Fruit fly (Drosophila melanogaster): ENCODE data around the gene spn-D.

Gene spn-D

DNA sequence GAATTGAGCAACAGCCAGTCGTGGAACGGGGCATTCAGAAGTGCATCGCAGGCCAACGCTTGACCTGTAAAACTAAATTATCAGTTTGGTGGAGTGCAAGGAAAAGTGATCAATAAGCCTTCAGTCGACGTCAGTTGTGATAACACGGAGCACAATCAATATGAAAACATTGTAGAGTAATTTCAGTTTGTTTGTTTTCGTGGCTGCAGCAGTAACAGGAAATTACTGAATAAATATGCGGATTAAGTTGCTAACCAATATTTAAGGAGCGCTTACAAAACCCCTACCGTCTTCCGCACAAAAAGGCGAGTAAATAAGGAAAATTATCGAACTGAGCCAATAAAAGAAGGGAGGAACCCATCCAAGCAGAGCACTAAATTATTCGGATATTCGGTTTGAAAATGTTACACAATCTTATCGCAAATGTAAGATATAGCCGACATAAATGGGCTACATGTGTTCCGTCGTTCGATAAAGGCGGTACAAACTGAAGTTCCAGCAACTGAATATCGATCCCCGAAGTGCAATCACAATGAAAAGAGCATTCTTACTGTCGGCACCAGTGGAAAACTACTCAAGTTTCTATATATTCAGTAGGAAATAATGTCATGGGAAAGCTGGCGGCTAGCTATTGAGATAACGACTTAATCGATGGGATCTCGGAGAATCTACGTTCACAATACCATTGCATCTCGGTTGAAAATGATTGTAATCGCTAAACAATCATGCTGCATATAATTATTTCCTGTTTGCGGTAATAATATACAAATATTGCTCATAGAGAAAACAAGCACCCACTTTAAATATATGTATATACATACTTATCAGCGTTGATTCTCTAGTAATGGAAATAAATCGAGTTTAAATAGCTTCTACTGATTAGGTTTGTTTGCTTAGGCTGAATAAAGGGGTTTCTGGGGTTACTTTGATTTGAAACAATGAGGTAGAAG, 29.5 kb upstream of the spn-D start (continued):
- TF ChIP-seq eg (GFP tag; IDR thresholded peaks at IDR 0.05) (no peak), CG6276 (GFP tag; optimal IDR thresholded peaks at IDR 0.05) (no peak), CG1621 (tag; optimal IDR thresholded peaks at IDR 0.05) (peak; percentile 54), acj6 (GFP tag; optimal IDR thresholded peaks at IDR 0.05) (peak; percentile 48), Blimp-1 (GFP tag; optimal IDR thresholded peaks at IDR 0.05) (peak; percentile 22), fd85E (GFP tag; optimal IDR thresholded peaks at IDR 0.05) (peak; percentile 23), Hr38 (GFP tag; optimal IDR thresholded peaks at IDR 0.05) (no peak), Eip78C (GFP tag) (peak; percentile 92), CG34406 (GFP tag; optimal IDR thresholded peaks at IDR 0.05) (peak; percentile 68), pdm3 (GFP tag; optimal IDR thresholded peaks at IDR 0.05) (peak; percentile 55), CG4318 (GFP tag; optimal IDR thresholded peaks at IDR 0.05) (no peak), topi (GFP tag; optimal IDR thresholded peaks at IDR 0.05) (peak; percentile 22), OdsH (GFP tag; optimal IDR thresholded peaks at IDR 0.05) (peak; percentile 42), achi (GFP tag; optimal IDR thresholded peaks at IDR 0.05) (peak; percentile 41), Hr39 (GFP tag; optimal IDR thresholded peaks at IDR 0.05) (no peak), dsx (GFP tag; optimal IDR thresholded peaks at IDR 0.05; ENCODE audit: poor library complexity, severe bottlenecking) (peak; percentile 50), Sox15 (GFP tag; optimal IDR thresholded peaks at IDR 0.05) (no peak), CG6808 (GFP tag; optimal IDR thresholded peaks at IDR 0.05) (peak; percentile 65), net (GFP tag; optimal IDR thresholded peaks at IDR 0.05) (peak; percentile 60), salr (GFP tag; optimal IDR thresholded peaks at IDR 0.05) (peak; percentile 7 to 28), Hr4 (GFP tag; optimal IDR thresholded peaks at IDR 0.05) (no peak), CG10669 (GFP tag; optimal IDR thresholded peaks at IDR 0.05) (peak; percentile 70), fkh (GFP tag; optimal IDR thresholded peaks at IDR 0.05) (peak; percentile 93), CG3032 (tag; optimal IDR thresholded peaks at IDR 0.05) (peak; percentile 46), spab (GFP tag; optimal IDR thresholded peaks at IDR 0.05) (peak; percentile 63), Met (GFP tag; optimal IDR thresholded peaks at IDR 0.05) (peak; percentile 15), Gug (GFP tag; IDR thresholded peaks at IDR 0.05) (0 out of 2 replicates have a peak, but pooled peaks have one; percentile 26), CG31627 (GFP tag; optimal IDR thresholded peaks at IDR 0.05) (peak; percentile 6), Ets96B (tag; optimal IDR thresholded peaks at IDR 0.05) (peak; percentile 18), Ets21C (GFP tag; optimal IDR thresholded peaks at IDR 0.05) (no peak)

- TF ChIP-seq achi (GFP tag; optimal IDR thresholded peaks at IDR 0.05) (no peak), dsx (GFP tag; optimal IDR thresholded peaks at IDR 0.05; ENCODE audit: poor library complexity, severe bottlenecking) (peak; percentile 90), CG15336 (GFP tag; IDR thresholded peaks at IDR 0.05) (peak; percentile 31; the same call in 1 of the 2 replicates), fd85E (GFP tag; optimal IDR thresholded peaks at IDR 0.05) (no peak), CG6276 (GFP tag; optimal IDR thresholded peaks at IDR 0.05) (no peak), CG16779 (tag; optimal IDR thresholded peaks at IDR 0.05) (no peak), Ets21C (GFP tag; optimal IDR thresholded peaks at IDR 0.05) (no peak), spab (GFP tag; optimal IDR thresholded peaks at IDR 0.05) (no peak), salr (GFP tag; optimal IDR thresholded peaks at IDR 0.05) (no peak), Sox102F (GFP tag; optimal IDR thresholded peaks at IDR 0.05) (no peak), CG7368 (GFP tag; optimal IDR thresholded peaks at IDR 0.05) (no peak), acj6 (GFP tag; optimal IDR thresholded peaks at IDR 0.05) (no peak), fkh (GFP tag; optimal IDR thresholded peaks at IDR 0.05) (peak; percentile 87), Sox14 (GFP tag; optimal IDR thresholded peaks at IDR 0.05) (no peak), eg (GFP tag; IDR thresholded peaks at IDR 0.05) (peak; percentile 13; the same call in 1 of the 3 replicates), CG31627 (GFP tag; optimal IDR thresholded peaks at IDR 0.05) (no peak), CG8119 (GFP tag; IDR thresholded peaks at IDR 0.05) (no peak; the same call in 2 of the 3 replicates), Smox (GFP tag; optimal IDR thresholded peaks at IDR 0.05) (no peak), Eip78C (GFP tag) (peak; percentile 30), CG6854 (GFP tag; optimal IDR thresholded peaks at IDR 0.05) (peak; percentile 24), vri (GFP tag; optimal IDR thresholded peaks at IDR 0.05) (no peak), Hr4 (GFP tag; optimal IDR thresholded peaks at IDR 0.05) (no peak)
Observed at dm6 chr3R:27137914-27138323, 27.6 kb upstream of the spn-D start.

All from whole organism, prepupa.